Worm (Caenorhabditis elegans) whole organism, mixed stage, embryonic: ENCODE data around the gene npr-15.

Source experiments
- ces-1 ChIP-seq: fragments of 150-350 bp; optimal IDR thresholded peaks from 2 replicates; lab custom pipeline; 2014; ENCODE audit warnings: missing biosample characterization, missing genetic modification reagents, missing genetic modification characterization
- elt-3 ChIP-seq: fragments of 150-350 bp; optimal IDR thresholded peaks from 2 replicates; lab custom pipeline; 2014; ENCODE audit warnings: missing biosample characterization, missing genetic modification characterization
- flh-1 ChIP-seq: fragments of 200-800 bp; sonication (Bioruptor generic); optimal IDR thresholded peaks from 2 replicates; lab custom pipeline; 2018; ENCODE audit warnings: mild to moderate bottlenecking, missing genetic modification characterization, moderate library complexity, missing compliant biosample characterization
- ham-2 ChIP-seq: fragments of 200-800 bp; sonication (Bioruptor generic); optimal IDR thresholded peaks from 2 replicates; lab custom pipeline; 2018; ENCODE audit warnings: mild to moderate bottlenecking, missing genetic modification characterization, missing compliant biosample characterization
- lin-13 ChIP-seq: fragments of 150-350 bp; optimal IDR thresholded peaks from 2 replicates; lab custom pipeline; 2014; ENCODE audit warnings: missing biosample characterization, missing genetic modification characterization
- nhr-12 ChIP-seq: fragments of 150-350 bp; optimal IDR thresholded peaks from 2 replicates; lab custom pipeline; 2014; ENCODE audit warnings: missing biosample characterization, missing genetic modification characterization

DNA sequence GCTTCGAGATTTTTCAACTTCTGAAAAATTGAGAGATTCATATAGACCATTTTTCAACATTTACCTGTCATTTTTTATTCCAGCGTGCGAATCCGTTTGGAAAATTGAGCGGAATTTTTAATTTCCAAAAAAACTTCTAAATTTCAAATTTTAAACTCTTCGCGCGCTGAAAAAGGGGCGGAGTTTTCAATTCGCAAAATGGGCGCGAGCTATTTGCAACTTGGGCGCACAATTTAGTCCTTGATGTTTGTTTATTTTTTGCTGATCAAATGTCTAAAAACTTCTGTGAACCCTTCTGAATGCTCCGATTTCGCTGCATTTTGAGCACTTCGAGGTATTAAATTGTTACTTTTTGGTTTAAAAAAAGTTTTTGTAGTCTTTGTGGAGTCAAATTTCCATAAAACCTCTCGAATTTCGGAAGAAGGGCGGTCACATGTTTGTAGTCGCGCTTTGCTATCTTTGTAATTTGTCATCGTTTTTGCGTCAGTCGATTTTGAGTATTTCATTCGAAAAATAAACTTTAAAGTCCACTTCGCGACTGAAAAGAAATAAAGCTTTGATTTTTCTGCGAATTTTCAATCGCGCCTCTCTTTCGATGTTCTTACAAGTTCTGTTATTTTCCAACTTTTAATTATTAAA lies 43.7 kb downstream of the npr-15 start, which contains the start of the genes madf-8 and gsr-1:
- TF ChIP-seq elt-3 (tag; lab: Kevin White, UChicago): no peak
- TF ChIP-seq flh-1 (GFP tag; lab: Kevin White, UChicago): no peak
- TF ChIP-seq lin-13 (tag; lab: Kevin White, UChicago): no peak
- TF ChIP-seq ces-1: peak; percentile 0
- no peak for TF ChIP-seq ham-2
- TF ChIP-seq nhr-12: no peak
